Fruit fly (Drosophila melanogaster) whole organism, pupa: Measurements from ENCODE around the gene CG16952.

Experiments used
- CG10348 ChIP-seq: fragments of 200-800 bp; sonication (Bioruptor generic); IDR thresholded peaks from 2 replicates; pipeline ENCODE4 v1.3.6; 2022; ENCODE audit warnings: missing biosample characterization, missing genetic modification characterization
- CG12605 ChIP-seq: fragments of 200-800 bp; sonication (Bioruptor generic); IDR thresholded peaks from 2 replicates; pipeline ENCODE4 v1.3.6; 2022; ENCODE audit warnings: missing biosample characterization, missing genetic modification characterization
- CG13204 ChIP-seq: fragments of 200-800 bp; sonication (Bioruptor generic); optimal IDR thresholded peaks from 2 replicates; lab custom pipeline; 2018; ENCODE audit warnings: missing biosample characterization, mild to moderate bottlenecking, missing genetic modification characterization, moderate library complexity
- CG14655 ChIP-seq: fragments of 200-800 bp; sonication (Bioruptor generic); optimal IDR thresholded peaks from 3 replicates; lab custom pipeline; 2017; ENCODE audit warnings: mild to moderate bottlenecking, missing biosample characterization, missing genetic modification reagents, missing genetic modification characterization
- CG15710 ChIP-seq: fragments of 200-800 bp; sonication (Bioruptor generic); optimal IDR thresholded peaks from 2 replicates; lab custom pipeline; 2018; ENCODE audit warnings: missing biosample characterization, mild to moderate bottlenecking, missing genetic modification characterization, moderate library complexity
- CG17806 ChIP-seq: fragments of 200-800 bp; sonication (Bioruptor generic); optimal IDR thresholded peaks from 2 replicates; lab custom pipeline; 2018; ENCODE audit warnings: missing biosample characterization, mild to moderate bottlenecking, missing genetic modification characterization, moderate library complexity
- CG32121 ChIP-seq: fragments of 200-800 bp; sonication (Bioruptor generic); IDR thresholded peaks from 2 replicates; pipeline ENCODE4 v1.3.6; 2022; ENCODE audit warnings: missing biosample characterization, missing genetic modification characterization
- CG34367 ChIP-seq: fragments of 200-800 bp; sonication (Bioruptor generic); optimal IDR thresholded peaks from 2 replicates; lab custom pipeline; 2018; ENCODE audit warnings: missing biosample characterization, mild to moderate bottlenecking, missing genetic modification characterization
- CG8301 ChIP-seq: fragments of 200-800 bp; sonication (Bioruptor generic); optimal IDR thresholded peaks from 2 replicates; lab custom pipeline; 2018; ENCODE audit warnings: missing biosample characterization, mild to moderate bottlenecking, missing genetic modification characterization
- CG9948 ChIP-seq: fragments of 200-800 bp; sonication (Bioruptor generic); optimal IDR thresholded peaks from 2 replicates; lab custom pipeline; 2018; ENCODE audit warnings: missing biosample characterization, mild to moderate bottlenecking, missing genetic modification characterization, moderate library complexity
- D1 ChIP-seq: fragments of 200-800 bp; sonication (Bioruptor generic); optimal IDR thresholded peaks from 2 replicates; lab custom pipeline; 2018; ENCODE audit warnings: missing biosample characterization, mild to moderate bottlenecking, missing genetic modification characterization, moderate library complexity
- EcR ChIP-seq: fragments of 200-800 bp; sonication (Bioruptor generic); optimal IDR thresholded peaks from 3 replicates; lab custom pipeline; 2019; ENCODE audit warnings: missing biosample characterization, missing genetic modification characterization, mild to moderate bottlenecking, moderate library complexity, missing genetic modification reagents
- Ets98B ChIP-seq: fragments of 200-800 bp; sonication (Bioruptor generic); IDR thresholded peaks from 2 replicates; pipeline ENCODE4 v1.3.6; 2022; ENCODE audit warnings: missing biosample characterization, missing genetic modification characterization
- Pif1A ChIP-seq: fragments of 200-800 bp; sonication (Bioruptor generic); optimal IDR thresholded peaks from 3 replicates; lab custom pipeline; 2016; ENCODE audit warnings: missing biosample characterization, missing genetic modification characterization
- Pif1B ChIP-seq: fragments of 200-800 bp; sonication (Bioruptor generic); optimal IDR thresholded peaks from 3 replicates; lab custom pipeline; 2016; ENCODE audit warnings: missing biosample characterization, missing genetic modification characterization
- Snoo ChIP-seq: fragments of 200-800 bp; sonication (Bioruptor generic); optimal IDR thresholded peaks from 3 replicates; lab custom pipeline; 2017; ENCODE audit warnings: missing biosample characterization, mild to moderate bottlenecking, missing genetic modification characterization, inconsistent platforms
- fd96Ca ChIP-seq: fragments of 200-800 bp; sonication (Bioruptor generic); IDR thresholded peaks from 3 replicates; pipeline ENCODE4 v1.3.6; 2022; ENCODE audit warnings: missing biosample characterization, missing genetic modification characterization
- gl ChIP-seq: fragments of 200-800 bp; sonication (Bioruptor generic); optimal IDR thresholded peaks from 2 replicates; lab custom pipeline; 2018; ENCODE audit warnings: missing biosample characterization, mild to moderate bottlenecking, missing genetic modification characterization
- rn ChIP-seq: fragments of 200-800 bp; sonication (Bioruptor generic); IDR thresholded peaks from 2 replicates; pipeline ENCODE4 v1.3.6; 2022; ENCODE audit warnings: missing biosample characterization, missing genetic modification characterization

Gene CG16952

dm6 chrX:15910570-15910969, 40.6 kb downstream of the CG16952 start, which contains the start of gene Lrp4:
Gene Lrp4, plus strand, starts transcription at chrX:15910870.
- TF ChIP-seq CG32121 (GFP tag; lab: Robert Waterston, UW): no peak
- no peak for TF ChIP-seq CG15710
- no peak for TF ChIP-seq D1
- no peak for TF ChIP-seq CG13204 (GFP tag; lab: Kevin White, UChicago)
- no peak for TF ChIP-seq CG10348 (GFP tag; lab: Robert Waterston, UW)
- no peak for TF ChIP-seq CG12605 (GFP tag; lab: Robert Waterston, UW)
- no peak for TF ChIP-seq gl
- TF ChIP-seq EcR (GFP tag; lab: Kevin White, UChicago): no peak
- TF ChIP-seq CG8301 (tag; lab: Kevin White, UChicago): no peak
- no peak for TF ChIP-seq Pif1B (GFP tag; lab: Kevin White, UChicago)
- TF ChIP-seq Snoo (tag; lab: Kevin White, UChicago): no peak
- no peak for TF ChIP-seq Pif1A (GFP tag; lab: Kevin White, UChicago)
- no peak for TF ChIP-seq CG17806 (tag; lab: Kevin White, UChicago)

dm6 chrX:15921655-15922054, 51.7 kb downstream of the CG16952 start, which contains the start of gene CG8916:
Gene CG8916, plus strand, starts transcription at chrX:15921955.
- TF ChIP-seq CG9948 (tag; lab: Kevin White, UChicago): no peak
- TF ChIP-seq rn (GFP tag; lab: Robert Waterston, UW): no peak
- TF ChIP-seq CG12605 (GFP tag; lab: Robert Waterston, UW): no peak
- TF ChIP-seq Snoo (tag; lab: Kevin White, UChicago): no peak
- no peak for TF ChIP-seq D1
- TF ChIP-seq Ets98B (GFP tag; lab: Robert Waterston, UW): no peak
- TF ChIP-seq fd96Ca: no peak
- TF ChIP-seq CG10348 (GFP tag; lab: Robert Waterston, UW): no peak

DNA sequence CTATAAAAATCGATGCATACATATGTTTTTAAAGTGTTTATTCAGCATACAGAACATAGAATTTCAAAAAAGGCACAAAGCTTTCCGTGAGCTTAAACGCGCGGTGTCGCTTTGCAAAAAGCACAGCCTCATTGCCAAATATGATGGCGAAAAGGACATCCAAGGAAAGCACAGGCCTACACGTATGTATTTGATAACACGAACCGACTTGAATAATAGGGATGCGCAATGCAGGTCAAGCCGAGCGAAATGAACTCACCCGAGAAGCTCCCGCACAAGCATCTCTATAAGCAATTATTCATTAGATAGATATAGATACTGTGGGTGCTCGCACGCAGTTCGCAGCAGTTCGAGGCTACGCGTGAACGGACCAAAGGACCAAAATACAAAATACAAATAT, 54.8 kb downstream of the CG16952 start, which contains the start of gene Lcch3:
Gene Lcch3, plus strand, starts transcription at position 301 of the 400 bp plus-strand sequence.
- TF ChIP-seq fd96Ca (no peak), D1 (no peak), CG12605 (GFP tag; lab: Robert Waterston, UW) (no peak), CG32121 (GFP tag; lab: Robert Waterston, UW) (no peak), Ets98B (GFP tag; lab: Robert Waterston, UW) (no peak), rn (GFP tag; lab: Robert Waterston, UW) (no peak), Pif1B (GFP tag; lab: Kevin White, UChicago) (no peak), CG17806 (tag; lab: Kevin White, UChicago) (no peak), Pif1A (GFP tag; lab: Kevin White, UChicago) (no peak), CG15710 (no peak), CG9948 (tag; lab: Kevin White, UChicago) (no peak), CG34367 (tag; lab: Kevin White, UChicago) (no peak), CG13204 (GFP tag; lab: Kevin White, UChicago) (no peak), CG8301 (tag; lab: Kevin White, UChicago) (no peak), CG14655 (GFP tag; lab: Kevin White, UChicago) (no peak), Snoo (tag; lab: Kevin White, UChicago) (no peak), CG10348 (GFP tag; lab: Robert Waterston, UW) (no peak)
